Worm (Caenorhabditis elegans) whole organism, young adult: ENCODE data around the gene mpst-4.

Experiments used
- F22D6.2 ChIP-seq: sonication (generic microtip); optimal IDR thresholded peaks from 2 replicates; lab custom pipeline; 2016; ENCODE audit warnings: mild to moderate bottlenecking, missing genetic modification characterization, missing compliant biosample characterization
- F49E8.2 ChIP-seq: sonication (generic microtip); optimal IDR thresholded peaks from 3 replicates; lab custom pipeline; 2017; ENCODE audit warnings: missing genetic modification characterization, mild to moderate bottlenecking, missing compliant biosample characterization, antibody characterized with exemption, moderate library complexity; ENCODE audit not compliant: insufficient read depth
- ama-1 ChIP-seq, 3 experiments: fragments of 150-350 bp in 1 of 3; sonication (generic microtip) in 2 of 3; optimal IDR thresholded peaks; 2 replicates each; lab custom pipeline; 2014 to 2018; ENCODE audit warnings: missing biosample characterization in 2 of 3, missing genetic modification characterization in 2 of 3, missing genetic modification reagents in 2 of 3
- attf-5 ChIP-seq: fragments of 200-800 bp; sonication (Bioruptor generic); optimal IDR thresholded peaks from 2 replicates; lab custom pipeline; 2018; ENCODE audit warnings: mild to moderate bottlenecking, missing genetic modification characterization, missing compliant biosample characterization
- ceh-27 ChIP-seq: fragments of 200-800 bp; sonication (Bioruptor generic); optimal IDR thresholded peaks from 2 replicates; lab custom pipeline; 2018; ENCODE audit warnings: mild to moderate bottlenecking, missing genetic modification characterization, moderate library complexity, missing compliant biosample characterization
- egrh-3 ChIP-seq: fragments of 200-800 bp; sonication (Bioruptor generic); IDR thresholded peaks from 2 replicates; pipeline ENCODE4 v1.3.6; 2022; ENCODE audit warnings: missing genetic modification reagents, missing genetic modification characterization, missing compliant biosample characterization
- hmg-1.2 ChIP-seq: fragments of 200-800 bp; sonication (Bioruptor generic); IDR thresholded peaks from 2 replicates; pipeline ENCODE4 v1.3.6; 2022; ENCODE audit warnings: missing genetic modification reagents, missing genetic modification characterization, missing compliant biosample characterization
- lin-54 ChIP-seq: fragments of 200-800 bp; sonication (Bioruptor generic); optimal IDR thresholded peaks from 2 replicates; lab custom pipeline; 2018; ENCODE audit warnings: mild to moderate bottlenecking, missing genetic modification characterization, missing compliant biosample characterization
- lsy-27 ChIP-seq: sonication (generic microtip); optimal IDR thresholded peaks from 2 replicates; lab custom pipeline; 2017; ENCODE audit warnings: missing genetic modification characterization, mild to moderate bottlenecking, missing compliant biosample characterization, antibody characterized with exemption, missing genotype, borderline replicate concordance; ENCODE audit not compliant: insufficient read depth
- nfya-2 ChIP-seq: fragments of 200-800 bp; sonication (Bioruptor generic); IDR thresholded peaks from 2 replicates; pipeline ENCODE4 v1.3.6; 2022; ENCODE audit warnings: missing genetic modification reagents, missing genetic modification characterization, missing compliant biosample characterization
- pha-4 ChIP-seq: fragments of 150-350 bp; sonication (generic microtip); optimal IDR thresholded peaks from 2 replicates; lab custom pipeline; 2014; ENCODE audit warnings: missing biosample characterization, missing genetic modification reagents, missing genetic modification characterization
- unc-130 ChIP-seq: sonication (generic microtip); optimal IDR thresholded peaks from 2 replicates; lab custom pipeline; 2016; ENCODE audit warnings: missing genetic modification reagents, missing genetic modification characterization, missing compliant biosample characterization
- unc-62 ChIP-seq: fragments of 150-350 bp; optimal IDR thresholded peaks from 2 replicates; lab custom pipeline; 2014; ENCODE audit warnings: missing biosample characterization, missing genetic modification reagents, missing genetic modification characterization

DNA sequence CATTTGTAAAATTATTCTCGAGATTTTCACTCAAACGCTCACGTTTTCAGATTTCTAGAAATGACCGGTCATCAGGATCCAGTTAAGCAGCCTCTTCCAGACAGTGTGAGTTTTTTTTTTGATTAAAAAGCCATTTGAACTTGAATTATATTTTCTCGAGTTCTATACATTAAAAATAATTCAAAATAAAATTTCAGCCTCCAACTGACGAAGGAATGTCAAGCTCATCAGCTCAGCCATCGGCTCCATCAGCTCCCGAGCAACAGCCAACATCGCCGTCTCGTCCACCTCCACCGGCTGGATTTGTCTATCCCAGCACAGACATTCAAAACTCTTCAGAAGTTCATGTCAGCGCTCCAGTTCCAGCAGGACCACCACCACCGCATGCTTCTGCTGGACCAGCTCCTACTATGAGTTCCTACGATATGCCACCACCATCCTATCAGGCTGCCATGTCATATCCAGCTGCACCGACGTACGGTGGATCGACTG lies 5.3 kb downstream of the mpst-4 start, which contains the start of gene F11G11.5:
- TF ChIP-seq pha-4 (no peak), lin-54 (GFP tag; lab: Kevin White, UChicago) (no peak), lsy-27 (tag; lab: Kevin White, UChicago) (no peak), nfya-2 (GFP tag; lab: Robert Waterston, UW) (no peak), hmg-1.2 (GFP tag; lab: Robert Waterston, UW) (0 out of 2 replicates have a peak, but pooled peaks have one; percentile 13), ama-1 (optimal IDR thresholded peaks at IDR 0.05; lab: Kevin White, UChicago) (peak; percentile 7), ama-1 (GFP tag; optimal IDR thresholded peaks at IDR 0.05; lab: Kevin White, UChicago) (no peak), F22D6.2 (no peak), egrh-3 (GFP tag; lab: Robert Waterston, UW) (peak; percentile 26; the same call in 1 of the 2 replicates), ceh-27 (GFP tag; lab: Kevin White, UChicago) (no peak), attf-5 (GFP tag; lab: Kevin White, UChicago) (no peak), unc-62 (GFP tag; lab: Kevin White, UChicago) (no peak), F49E8.2 (tag; lab: Kevin White, UChicago) (no peak), unc-130 (GFP tag; lab: Kevin White, UChicago) (no peak)
